Fruit fly (Drosophila melanogaster): Measurements from ENCODE around the gene chm.

chm gene

dm6 chr2L:7397746-7398145, 14.5 kb upstream of the chm start:
- TF ChIP-seq rgr (GFP tag; optimal IDR thresholded peaks at IDR 0.05), result no peak
- no peak for TF ChIP-seq Jra (GFP tag; optimal IDR thresholded peaks at IDR 0.05)
- TF ChIP-seq Myc (optimal IDR thresholded peaks at IDR 0.05), result no peak
- no peak for TF ChIP-seq psq (GFP tag; optimal IDR thresholded peaks at IDR 0.05)
- TF ChIP-seq Hr83 (GFP tag; optimal IDR thresholded peaks at IDR 0.05; ENCODE audit: poor library complexity, severe bottlenecking), result no peak
- TF ChIP-seq Rel (GFP tag; optimal IDR thresholded peaks at IDR 0.05), result no peak
- no peak for TF ChIP-seq Rel (tag; optimal IDR thresholded peaks at IDR 0.05)
- no peak for TF ChIP-seq sage (GFP tag; optimal IDR thresholded peaks at IDR 0.05)
- no peak for TF ChIP-seq Sp1 (GFP tag; optimal IDR thresholded peaks at IDR 0.05)
- no peak for TF ChIP-seq lola (GFP tag; optimal IDR thresholded peaks at IDR 0.05)
- no peak for TF ChIP-seq woc (GFP tag; optimal IDR thresholded peaks at IDR 0.05)
- TF ChIP-seq Abd-B (GFP tag; optimal IDR thresholded peaks at IDR 0.05), result no peak
- no peak for TF ChIP-seq foxo (GFP tag; optimal IDR thresholded peaks at IDR 0.05)
- TF ChIP-seq tai (GFP tag; optimal IDR thresholded peaks at IDR 0.05), result no peak
- no peak for TF ChIP-seq pan (optimal IDR thresholded peaks at IDR 0.05)
- no peak for TF ChIP-seq CG9705 (GFP tag; optimal IDR thresholded peaks at IDR 0.05)
- no peak for TF ChIP-seq dl (GFP tag; optimal IDR thresholded peaks at IDR 0.05; ENCODE audit: insufficient read depth in 1 of 2, partially characterized antibody in 2 of 2)
- no peak for TF ChIP-seq jim (GFP tag; optimal IDR thresholded peaks at IDR 0.05)
- TF ChIP-seq fru (GFP tag; optimal IDR thresholded peaks at IDR 0.05), result no peak

dm6 chr2L:7398528-7398927, 13.7 kb upstream of the chm start, which contains the start of gene CG5160:
TSS of gene CG5160 (minus strand) at chr2L:7398750.
- TF ChIP-seq Hr78 (GFP tag; optimal IDR thresholded peaks at IDR 0.05) (no peak), GATAd (GFP tag; optimal IDR thresholded peaks at IDR 0.05) (no peak), brk (GFP tag; optimal IDR thresholded peaks at IDR 0.05) (no peak), Dif (GFP tag; optimal IDR thresholded peaks at IDR 0.05; ENCODE audit: partially characterized antibody) (no peak), woc (GFP tag; optimal IDR thresholded peaks at IDR 0.05) (no peak), lola (GFP tag; optimal IDR thresholded peaks at IDR 0.05) (no peak), fru (GFP tag; optimal IDR thresholded peaks at IDR 0.05) (no peak), foxo (GFP tag; optimal IDR thresholded peaks at IDR 0.05) (no peak), jim (GFP tag; optimal IDR thresholded peaks at IDR 0.05) (no peak), N (GFP tag; optimal IDR thresholded peaks at IDR 0.05) (no peak), Mio (GFP tag; optimal IDR thresholded peaks at IDR 0.05) (no peak), dsf (GFP tag; optimal IDR thresholded peaks at IDR 0.05; ENCODE audit: borderline replicate concordance) (no peak), psq (GFP tag; optimal IDR thresholded peaks at IDR 0.05) (no peak), CG9705 (GFP tag; optimal IDR thresholded peaks at IDR 0.05) (no peak), OdsH (GFP tag; optimal IDR thresholded peaks at IDR 0.05) (no peak)

- TF ChIP-seq Mio (GFP tag; optimal IDR thresholded peaks at IDR 0.05) (no peak), usp (GFP tag; optimal IDR thresholded peaks at IDR 0.05) (no peak), Sp1 (GFP tag; optimal IDR thresholded peaks at IDR 0.05) (no peak), Vsx2 (GFP tag; optimal IDR thresholded peaks at IDR 0.05; ENCODE audit: partially characterized antibody) (no peak), CrebA (GFP tag; optimal IDR thresholded peaks at IDR 0.05; ENCODE audit: borderline replicate concordance) (no peak), lola (GFP tag; optimal IDR thresholded peaks at IDR 0.05) (no peak), sv (GFP tag; optimal IDR thresholded peaks at IDR 0.05) (no peak), Hnf4 (GFP tag; optimal IDR thresholded peaks at IDR 0.05) (no peak), GATAd (GFP tag; optimal IDR thresholded peaks at IDR 0.05) (no peak), dl (GFP tag; optimal IDR thresholded peaks at IDR 0.05; ENCODE audit: insufficient read depth in 1 of 2, partially characterized antibody in 2 of 2) (no peak), rgr (GFP tag; optimal IDR thresholded peaks at IDR 0.05) (no peak), Hr78 (GFP tag; optimal IDR thresholded peaks at IDR 0.05) (no peak), Dfd (GFP tag; optimal IDR thresholded peaks at IDR 0.05) (no peak), CG9705 (GFP tag; optimal IDR thresholded peaks at IDR 0.05) (no peak), woc (GFP tag; optimal IDR thresholded peaks at IDR 0.05) (no peak)
Observed at dm6 chr2L:7401025-7401424, 11.2 kb upstream of the chm start, which contains the start of gene CG5171. TSS of gene CG5171 (plus strand) at chr2L:7401335.

dm6 chr2L:7401627-7402026, 10.6 kb upstream of the chm start:
- TF ChIP-seq sv (GFP tag; optimal IDR thresholded peaks at IDR 0.05) (peak; percentile 33), Mio (GFP tag; optimal IDR thresholded peaks at IDR 0.05) (no peak), fru (GFP tag; optimal IDR thresholded peaks at IDR 0.05) (peak; percentile 23), jim (GFP tag; optimal IDR thresholded peaks at IDR 0.05) (no peak), Dif (GFP tag; optimal IDR thresholded peaks at IDR 0.05; ENCODE audit: partially characterized antibody) (no peak), Jra (GFP tag; optimal IDR thresholded peaks at IDR 0.05) (no peak), GATAd (GFP tag; optimal IDR thresholded peaks at IDR 0.05) (no peak), HLH106 (tag; optimal IDR thresholded peaks at IDR 0.05) (peak; percentile 26), ey (GFP tag; optimal IDR thresholded peaks at IDR 0.05) (peak; percentile 15), tai (GFP tag; optimal IDR thresholded peaks at IDR 0.05) (peak; percentile 19), foxo (GFP tag; optimal IDR thresholded peaks at IDR 0.05) (peak in 1 of 2 experiments; percentile 40), N (GFP tag; optimal IDR thresholded peaks at IDR 0.05) (no peak), h (GFP tag; optimal IDR thresholded peaks at IDR 0.05) (peak; percentile 23), Hnf4 (GFP tag; optimal IDR thresholded peaks at IDR 0.05) (peak; percentile 26), Sp1 (GFP tag; optimal IDR thresholded peaks at IDR 0.05) (peak; percentile 15), rgr (GFP tag; optimal IDR thresholded peaks at IDR 0.05) (no peak), CG32264 (GFP tag; optimal IDR thresholded peaks at IDR 0.05) (no peak), OdsH (GFP tag; optimal IDR thresholded peaks at IDR 0.05) (peak; percentile 28)

All from whole organism, wandering third instar larva.